Worm (Caenorhabditis elegans) whole organism, early embryonic: ENCODE results near the gene C05D11.8.

ENCODE experiments used
- B0310.2 ChIP-seq: sonication (generic microtip); optimal IDR thresholded peaks from 2 replicates; lab custom pipeline; 2016; ENCODE audit warnings: mild to moderate bottlenecking, missing genetic modification characterization, missing compliant biosample characterization
- F13C5.2 ChIP-seq: sonication (generic microtip); optimal IDR thresholded peaks from 2 replicates; lab custom pipeline; 2017; ENCODE audit warnings: mild to moderate bottlenecking, missing genetic modification characterization, inconsistent platforms, missing compliant biosample characterization
- aly-1 ChIP-seq: sonication (generic microtip); optimal IDR thresholded peaks from 2 replicates; lab custom pipeline; 2016; ENCODE audit warnings: missing genetic modification characterization, missing compliant biosample characterization
- ama-1 ChIP-seq: fragments of 150-350 bp; optimal IDR thresholded peaks from 2 replicates; lab custom pipeline; 2014
- ceh-13 ChIP-seq: fragments of 200-800 bp; sonication (Bioruptor generic); optimal IDR thresholded peaks from 2 replicates; lab custom pipeline; 2018; ENCODE audit warnings: mild to moderate bottlenecking, missing genetic modification characterization, missing compliant biosample characterization
- ceh-36 ChIP-seq: sonication (generic microtip); optimal IDR thresholded peaks from 2 replicates; lab custom pipeline; 2016; ENCODE audit warnings: missing genetic modification characterization, inconsistent platforms, missing compliant biosample characterization
- ets-7 ChIP-seq: sonication (generic microtip); optimal IDR thresholded peaks from 2 replicates; lab custom pipeline; 2016; ENCODE audit warnings: missing genotype, missing genetic modification characterization, missing compliant biosample characterization
- flt-1 ChIP-seq: fragments of 200-800 bp; sonication (Bioruptor generic); IDR thresholded peaks from 2 replicates; pipeline ENCODE4 v1.3.6; 2022; ENCODE audit warnings: missing genetic modification characterization, missing compliant biosample characterization
- hmbx-1 ChIP-seq: sonication (generic microtip); optimal IDR thresholded peaks from 2 replicates; lab custom pipeline; 2016; ENCODE audit warnings: mild to moderate bottlenecking, missing genetic modification characterization, missing compliant biosample characterization
- hmg-4 ChIP-seq: fragments of 200-800 bp; sonication (Bioruptor generic); optimal IDR thresholded peaks from 2 replicates; lab custom pipeline; 2018; ENCODE audit warnings: mild to moderate bottlenecking, missing genetic modification characterization, missing compliant biosample characterization
- hnd-1 ChIP-seq: sonication (generic microtip); optimal IDR thresholded peaks from 2 replicates; lab custom pipeline; 2016; ENCODE audit warnings: missing genetic modification characterization, missing compliant biosample characterization
- pes-1 ChIP-seq: fragments of 200-800 bp; sonication (Bioruptor generic); IDR thresholded peaks from 2 replicates; pipeline ENCODE4 v1.3.6; 2022; ENCODE audit warnings: missing genetic modification reagents, missing genetic modification characterization, missing compliant biosample characterization
- scrt-1 ChIP-seq: fragments of 200-800 bp; sonication (Bioruptor generic); IDR thresholded peaks from 2 replicates; pipeline ENCODE4 v1.3.6; 2022; ENCODE audit warnings: missing genetic modification characterization, missing compliant biosample characterization
- sea-1 ChIP-seq: fragments of 200-800 bp; sonication (Bioruptor generic); conservative IDR thresholded peaks from 2 replicates; pipeline ENCODE4 v1.3.6; 2022; ENCODE audit warnings: missing genetic modification characterization, missing compliant biosample characterization
- tbx-11 ChIP-seq: fragments of 200-800 bp; sonication (Bioruptor generic); IDR thresholded peaks from 2 replicates; pipeline ENCODE4 v1.3.6; 2022; ENCODE audit warnings: missing genetic modification characterization, missing compliant biosample characterization
- tbx-37 ChIP-seq: fragments of 200-800 bp; sonication (Bioruptor generic); conservative IDR thresholded peaks from 2 replicates; pipeline ENCODE4 v1.3.6; 2022; ENCODE audit warnings: missing genetic modification reagents, missing genetic modification characterization, missing compliant biosample characterization
- tra-4 ChIP-seq: sonication (generic microtip); optimal IDR thresholded peaks from 2 replicates; lab custom pipeline; 2017; ENCODE audit warnings: missing genetic modification characterization, missing compliant biosample characterization

Gene C05D11.8

ce11 chrIII:6427205-6427604 is at the start of gene C05D11.8:
C05D11.8 (minus strand) TSS chrIII:6427305.
- TF ChIP-seq tbx-11 (no peak), hmg-4 (GFP tag; lab: Kevin White, UChicago) (no peak), ceh-13 (GFP tag; lab: Kevin White, UChicago) (no peak), ceh-36 (no peak), scrt-1 (GFP tag; lab: Robert Waterston, UW) (no peak), F13C5.2 (no peak), ets-7 (tag; lab: Kevin White, UChicago) (no peak), hnd-1 (tag; lab: Kevin White, UChicago) (no peak), B0310.2 (tag; lab: Kevin White, UChicago) (no peak), hmbx-1 (no peak), flt-1 (GFP tag; lab: Robert Waterston, UW) (no peak), aly-1 (tag; lab: Kevin White, UChicago) (no peak), tbx-37 (GFP tag; lab: Robert Waterston, UW) (no peak), pes-1 (no peak), sea-1 (GFP tag; lab: Robert Waterston, UW) (no peak), ama-1 (lab: Kevin White, UChicago) (no peak), tra-4 (tag; lab: Kevin White, UChicago) (no peak)

- TF ChIP-seq B0310.2 (tag; lab: Kevin White, UChicago), result no peak
- peak; percentile 46 for TF ChIP-seq ceh-36
- TF ChIP-seq tra-4 (tag; lab: Kevin White, UChicago), result no peak
- no peak for TF ChIP-seq ceh-13 (GFP tag; lab: Kevin White, UChicago)
Measured at ce11 chrIII:6476380-6476779, 49.3 kb upstream of the C05D11.8 start.

- TF ChIP-seq ama-1 (lab: Kevin White, UChicago) (no peak), scrt-1 (GFP tag; lab: Robert Waterston, UW) (no peak), ets-7 (tag; lab: Kevin White, UChicago) (no peak), hmbx-1 (no peak), pes-1 (no peak), aly-1 (tag; lab: Kevin White, UChicago) (no peak), ceh-36 (no peak), F13C5.2 (no peak), B0310.2 (tag; lab: Kevin White, UChicago) (no peak), tbx-37 (GFP tag; lab: Robert Waterston, UW) (no peak), flt-1 (GFP tag; lab: Robert Waterston, UW) (no peak), hmg-4 (GFP tag; lab: Kevin White, UChicago) (no peak), ceh-13 (GFP tag; lab: Kevin White, UChicago) (no peak), sea-1 (GFP tag; lab: Robert Waterston, UW) (no peak), tbx-11 (no peak)
Measured at ce11 chrIII:6471451-6471850, 44.3 kb upstream of the C05D11.8 start, which contains the start of gene wht-6. wht-6 (plus strand) TSS chrIII:6471751.

- no peak for TF ChIP-seq tbx-37 (GFP tag; lab: Robert Waterston, UW)
- no peak for TF ChIP-seq sea-1 (GFP tag; lab: Robert Waterston, UW)
- TF ChIP-seq scrt-1 (GFP tag; lab: Robert Waterston, UW), result no peak
- no peak for TF ChIP-seq pes-1
- no peak for TF ChIP-seq aly-1 (tag; lab: Kevin White, UChicago)
- no peak for TF ChIP-seq F13C5.2
- TF ChIP-seq hnd-1 (tag; lab: Kevin White, UChicago), result no peak
- no peak for TF ChIP-seq ceh-36
- TF ChIP-seq flt-1 (GFP tag; lab: Robert Waterston, UW), result no peak
- TF ChIP-seq ama-1 (lab: Kevin White, UChicago), result no peak
- no peak for TF ChIP-seq ets-7 (tag; lab: Kevin White, UChicago)
- TF ChIP-seq tra-4 (tag; lab: Kevin White, UChicago), result no peak
- TF ChIP-seq hmbx-1, result no peak
- TF ChIP-seq tbx-11, result no peak
- no peak for TF ChIP-seq ceh-13 (GFP tag; lab: Kevin White, UChicago)
- TF ChIP-seq B0310.2 (tag; lab: Kevin White, UChicago), result no peak
- no peak for TF ChIP-seq hmg-4 (GFP tag; lab: Kevin White, UChicago)
Measured at ce11 chrIII:6467005-6467404, 39.9 kb upstream of the C05D11.8 start, which contains the start of gene T26A5.2. T26A5.2 (plus strand) TSS chrIII:6467305.

- TF ChIP-seq ama-1 (lab: Kevin White, UChicago), result no peak
- TF ChIP-seq tbx-11, result no peak
- no peak for TF ChIP-seq pes-1
- TF ChIP-seq F13C5.2, result no peak
- TF ChIP-seq ceh-13 (GFP tag; lab: Kevin White, UChicago), result no peak
- TF ChIP-seq hmbx-1, result no peak
- TF ChIP-seq tbx-37 (GFP tag; lab: Robert Waterston, UW), result no peak
- TF ChIP-seq hnd-1 (tag; lab: Kevin White, UChicago), result no peak
- no peak for TF ChIP-seq sea-1 (GFP tag; lab: Robert Waterston, UW)
- no peak for TF ChIP-seq tra-4 (tag; lab: Kevin White, UChicago)
- TF ChIP-seq scrt-1 (GFP tag; lab: Robert Waterston, UW), result no peak
- no peak for TF ChIP-seq ets-7 (tag; lab: Kevin White, UChicago)
- no peak for TF ChIP-seq hmg-4 (GFP tag; lab: Kevin White, UChicago)
- no peak for TF ChIP-seq B0310.2 (tag; lab: Kevin White, UChicago)
- no peak for TF ChIP-seq aly-1 (tag; lab: Kevin White, UChicago)
- TF ChIP-seq flt-1 (GFP tag; lab: Robert Waterston, UW), result no peak
Measured at ce11 chrIII:6464913-6465312, 37.8 kb upstream of the C05D11.8 start, which contains the start of gene nduf-2.2. nduf-2.2 (plus strand) TSS chrIII:6465222.

- no peak for TF ChIP-seq hmbx-1
- TF ChIP-seq hnd-1 (tag; lab: Kevin White, UChicago), result no peak
- TF ChIP-seq pes-1, result no peak; the same call in 1 of the 2 replicates
- TF ChIP-seq ets-7 (tag; lab: Kevin White, UChicago), result no peak
- TF ChIP-seq ceh-36, result no peak
- TF ChIP-seq sea-1 (GFP tag; lab: Robert Waterston, UW), result 0 out of 2 replicates have a peak, but pooled peaks have one; percentile 19
- no peak for TF ChIP-seq tra-4 (tag; lab: Kevin White, UChicago)
- TF ChIP-seq flt-1 (GFP tag; lab: Robert Waterston, UW), result 0 out of 2 replicates have a peak, but pooled peaks have one; percentile 22
- no peak for TF ChIP-seq tbx-11
- TF ChIP-seq tbx-37 (GFP tag; lab: Robert Waterston, UW), result no peak
- TF ChIP-seq F13C5.2, result peak; percentile 29
- no peak for TF ChIP-seq ceh-13 (GFP tag; lab: Kevin White, UChicago)
- peak; percentile 39 for TF ChIP-seq hmg-4 (GFP tag; lab: Kevin White, UChicago)
- no peak for TF ChIP-seq scrt-1 (GFP tag; lab: Robert Waterston, UW)
- no peak for TF ChIP-seq B0310.2 (tag; lab: Kevin White, UChicago)
- no peak for TF ChIP-seq ama-1 (lab: Kevin White, UChicago)
- peak; percentile 66 for TF ChIP-seq aly-1 (tag; lab: Kevin White, UChicago)
Measured at ce11 chrIII:6464113-6464571, 37.0 kb upstream of the C05D11.8 start.
